Fruit fly (Drosophila melanogaster): Measurements from ENCODE around the gene CG33181.

- no peak for TF ChIP-seq CG11294 (GFP tag; IDR thresholded peaks at IDR 0.05)
- no peak for TF ChIP-seq CG1621 (tag; optimal IDR thresholded peaks at IDR 0.05)
- no peak for TF ChIP-seq Blimp-1 (GFP tag; optimal IDR thresholded peaks at IDR 0.05)
- no peak for TF ChIP-seq Lpt (GFP tag; optimal IDR thresholded peaks at IDR 0.05)
- no peak for TF ChIP-seq CG32006 (GFP tag; optimal IDR thresholded peaks at IDR 0.05)
Measured at dm6 chrX:8502053-8502452, 12.9 kb downstream of the CG33181 start.

Measured in whole organism, prepupa.